Fruit fly (Drosophila melanogaster): ENCODE data around the gene dpr16.

The dpr16 gene

DNA sequence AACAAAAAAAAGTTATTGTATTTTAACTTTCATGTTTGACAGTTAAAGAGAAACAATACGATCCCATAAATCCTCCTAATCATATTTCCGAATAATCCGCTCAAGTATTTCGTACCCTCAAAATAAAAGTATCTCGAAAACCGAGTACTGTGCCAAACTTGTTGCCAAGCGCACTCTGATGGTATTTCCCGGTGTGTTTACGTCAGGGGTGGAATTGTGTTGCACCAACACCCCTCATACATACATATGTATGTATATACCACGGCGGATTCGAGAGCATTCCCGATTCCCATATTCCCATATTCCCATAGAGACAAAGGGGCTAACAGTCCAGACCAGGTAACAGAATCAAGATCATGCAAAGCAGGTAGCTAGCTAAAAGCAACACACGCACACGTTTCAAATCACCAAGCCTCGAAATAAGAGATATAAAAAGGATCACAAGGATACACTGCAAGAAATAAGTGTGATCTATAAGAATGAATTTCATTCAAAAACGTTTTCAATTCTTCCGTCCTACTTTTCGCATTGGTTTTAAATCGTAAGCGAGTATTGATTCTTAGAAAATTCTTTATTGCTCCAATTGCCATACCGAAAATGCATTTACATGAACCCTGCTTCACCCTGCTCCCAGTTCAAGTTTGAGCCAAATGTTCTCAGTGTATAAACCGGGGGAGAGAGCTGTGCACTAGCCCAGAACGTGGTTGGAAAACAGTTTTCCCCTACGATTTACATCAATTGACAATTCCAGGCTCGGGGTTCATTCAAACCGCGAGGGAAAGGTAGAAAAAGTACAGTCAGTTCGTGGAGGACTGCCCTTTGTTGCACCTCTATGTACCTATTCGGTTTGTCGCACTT is 61.4 kb downstream of the dpr16 start (continued):
- peak; percentile 61 for TF ChIP-seq CG18476 (GFP tag; optimal IDR thresholded peaks at IDR 0.05)
- peak; percentile 90 for TF ChIP-seq gem (tag; optimal IDR thresholded peaks at IDR 0.05)
- TF ChIP-seq maf-S (GFP tag; optimal IDR thresholded peaks at IDR 0.05): peak; percentile 63
- TF ChIP-seq CG1647 (GFP tag; optimal IDR thresholded peaks at IDR 0.05): peak; percentile 51
- peak; percentile 75 for TF ChIP-seq Mad (GFP tag; optimal IDR thresholded peaks at IDR 0.05)
- TF ChIP-seq CG17385 (GFP tag; optimal IDR thresholded peaks at IDR 0.05): peak; percentile 23
- TF ChIP-seq CG18599 (GFP tag; optimal IDR thresholded peaks at IDR 0.05): peak; percentile 52
- peak; percentile 70 for TF ChIP-seq stwl (tag; optimal IDR thresholded peaks at IDR 0.05)
- TF ChIP-seq pho (GFP tag; optimal IDR thresholded peaks at IDR 0.05): no peak
- peak; percentile 57 for TF ChIP-seq CG4730 (GFP tag; IDR thresholded peaks at IDR 0.05)
- peak; percentile 71 for TF ChIP-seq CG2875 (GFP tag; optimal IDR thresholded peaks at IDR 0.05)
- TF ChIP-seq peb (GFP tag; IDR thresholded peaks at IDR 0.05): peak; percentile 51; the same call in 1 of the 2 replicates
- TF ChIP-seq Aef1 (GFP tag; IDR thresholded peaks at IDR 0.05): no peak
- no peak for TF ChIP-seq mld (GFP tag; IDR thresholded peaks at IDR 0.05; ENCODE audit: partially characterized antibody)
- peak; percentile 58 for TF ChIP-seq CG3065 (GFP tag; optimal IDR thresholded peaks at IDR 0.05)
- no peak for TF ChIP-seq CG32532 (GFP tag; IDR thresholded peaks at IDR 0.05)
- peak; percentile 93 for TF ChIP-seq CG1603 (tag; optimal IDR thresholded peaks at IDR 0.05)
- peak; percentile 74 for TF ChIP-seq pb (GFP tag; optimal IDR thresholded peaks at IDR 0.05)
- peak; percentile 84 for TF ChIP-seq twi (tag; optimal IDR thresholded peaks at IDR 0.05)
- TF ChIP-seq lov (optimal IDR thresholded peaks at IDR 0.05): peak; percentile 18
- peak; percentile 82; the same call in 2 of the 3 replicates for TF ChIP-seq lov (GFP tag; IDR thresholded peaks at IDR 0.05)
- no peak for TF ChIP-seq gfzf (GFP tag; optimal IDR thresholded peaks at IDR 0.05)
- peak; percentile 11 for TF ChIP-seq oc (tag; optimal IDR thresholded peaks at IDR 0.05)
- no peak for TF ChIP-seq ato (GFP tag; IDR thresholded peaks at IDR 0.05; ENCODE audit: partially characterized antibody)
- TF ChIP-seq crc (GFP tag; optimal IDR thresholded peaks at IDR 0.05): peak; percentile 41
- TF ChIP-seq CG8944 (GFP tag; optimal IDR thresholded peaks at IDR 0.05): peak; percentile 82
- TF ChIP-seq CG11695 (GFP tag; IDR thresholded peaks at IDR 0.05): peak; percentile 64; the same call in 1 of the 3 replicates
- peak; percentile 81 for TF ChIP-seq ci (GFP tag; IDR thresholded peaks at IDR 0.05)
- TF ChIP-seq MESR4 (GFP tag; optimal IDR thresholded peaks at IDR 0.05): peak; percentile 6
- TF ChIP-seq CG13624 (GFP tag; optimal IDR thresholded peaks at IDR 0.05): peak; percentile 58
- no peak for TF ChIP-seq bbx (GFP tag; IDR thresholded peaks at IDR 0.05; ENCODE audit: partially characterized antibody)
- peak; percentile 63 for TF ChIP-seq ems (GFP tag; optimal IDR thresholded peaks at IDR 0.05)
- peak; percentile 95 for TF ChIP-seq CG10979 (tag; optimal IDR thresholded peaks at IDR 0.05)
- no peak for TF ChIP-seq schlank (tag; optimal IDR thresholded peaks at IDR 0.05)
- TF ChIP-seq CG11560 (tag; IDR thresholded peaks at IDR 0.05): no peak
- TF ChIP-seq ind (GFP tag; optimal IDR thresholded peaks at IDR 0.05): peak; percentile 35
- TF ChIP-seq CG17802 (tag; optimal IDR thresholded peaks at IDR 0.05): peak; percentile 51
- TF ChIP-seq chn (GFP tag; optimal IDR thresholded peaks at IDR 0.05): peak; percentile 91
- peak; percentile 52 for TF ChIP-seq CG5245 (GFP tag; optimal IDR thresholded peaks at IDR 0.05)
- TF ChIP-seq psq (GFP tag; optimal IDR thresholded peaks at IDR 0.05): no peak
- peak; percentile 63; the same call in 1 of the 3 replicates for TF ChIP-seq Mrtf (GFP tag; IDR thresholded peaks at IDR 0.05)
- TF ChIP-seq CG11093 (GFP tag; IDR thresholded peaks at IDR 0.05): peak; percentile 41; the same call in 1 of the 3 replicates
- TF ChIP-seq CG13894 (tag; optimal IDR thresholded peaks at IDR 0.05): no peak
- TF ChIP-seq lola (GFP tag; optimal IDR thresholded peaks at IDR 0.05): peak in 1 of 3 experiments; percentile 96
- no peak for TF ChIP-seq emc (GFP tag; optimal IDR thresholded peaks at IDR 0.05)
- TF ChIP-seq CG13296 (GFP tag; optimal IDR thresholded peaks at IDR 0.05): no peak
- TF ChIP-seq repo (GFP tag; optimal IDR thresholded peaks at IDR 0.05): peak; percentile 69
- TF ChIP-seq pzg (GFP tag; optimal IDR thresholded peaks at IDR 0.05): no peak

All from whole organism, embryonic.